1 worm cellular context compared by ENCODE assay signal in the genomic region with DNA sequence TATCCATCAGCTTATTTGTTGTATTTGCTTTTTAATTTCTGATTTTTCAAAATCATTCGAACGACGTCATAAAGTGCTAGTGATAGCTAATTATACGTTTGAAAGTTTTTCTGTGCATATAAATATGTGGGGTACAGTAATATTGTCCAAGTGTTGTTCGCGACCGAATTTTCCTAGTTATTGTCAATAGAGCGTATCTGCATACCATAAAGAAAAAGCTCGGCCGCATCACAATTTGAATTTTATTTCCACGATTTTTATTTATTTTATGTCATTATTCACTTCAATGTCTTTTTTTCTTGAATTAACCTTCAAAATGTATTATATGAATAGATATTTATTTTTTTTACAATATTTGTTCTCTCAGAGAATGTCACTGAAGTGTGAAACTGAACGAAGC.
TF ChIP-seq lines count a peak whose summit lies in the region.

Gene rnh-2 (plus strand): TSS at position 368 of the 400 bp plus-strand sequence.

TF ChIP-seq in whole organism, L1 larva, 84 proteins besides CTCF, POLR2A, EP300 and RAD21 (continued from another document):
- TF ChIP-seq dsc-1 (tag; optimal IDR thresholded peaks at IDR 0.05; lab: Kevin White, UChicago) (no peak), nhr-11 (tag; optimal IDR thresholded peaks at IDR 0.05; lab: Kevin White, UChicago) (no peak), lin-13 (GFP tag; optimal IDR thresholded peaks at IDR 0.05; lab: Kevin White, UChicago) (peak; percentile 56), hlh-17 (GFP tag; optimal IDR thresholded peaks at IDR 0.05; lab: Kevin White, UChicago; ENCODE audit: borderline replicate concordance) (no peak), lin-39 (tag; optimal IDR thresholded peaks at IDR 0.05; lab: Kevin White, UChicago) (no peak), mef-2 (tag; optimal IDR thresholded peaks at IDR 0.05; lab: Kevin White, UChicago) (no peak), snpc-4 (tag; optimal IDR thresholded peaks at IDR 0.05; lab: Kevin White, UChicago) (peak; percentile 52), nhr-19 (GFP tag; conservative IDR thresholded peaks at IDR 0.05; lab: Robert Waterston, UW) (peak; percentile 52), mep-1 (tag; optimal IDR thresholded peaks at IDR 0.05; lab: Kevin White, UChicago) (peak; percentile 86), ceh-82 (tag; optimal IDR thresholded peaks at IDR 0.05; lab: Kevin White, UChicago) (peak; percentile 0 to 76 (median 30)), pqm-1 (tag; optimal IDR thresholded peaks at IDR 0.05; lab: Kevin White, UChicago) (no peak), mdl-1 (tag; optimal IDR thresholded peaks at IDR 0.05; lab: Kevin White, UChicago) (no peak), elt-2 (tag; optimal IDR thresholded peaks at IDR 0.05; lab: Kevin White, UChicago) (peak; percentile 28), ets-5 (GFP tag; IDR thresholded peaks at IDR 0.05; lab: Robert Waterston, UW) (no peak), grh-1 (GFP tag; IDR thresholded peaks at IDR 0.05; lab: Robert Waterston, UW) (no peak), efl-1 (optimal IDR thresholded peaks at IDR 0.05; lab: Kevin White, UChicago) (peak; percentile 67 to 75), efl-1 (GFP tag; optimal IDR thresholded peaks at IDR 0.05 in 1 of 2; lab: Kevin White, UChicago) (peak; percentile 73 to 96), fkh-10 (GFP tag; optimal IDR thresholded peaks at IDR 0.05; lab: Kevin White, UChicago) (no peak), isw-1 (GFP tag; IDR thresholded peaks at IDR 0.05; lab: Robert Waterston, UW) (no peak), swsn-7 (tag; optimal IDR thresholded peaks at IDR 0.05; lab: Kevin White, UChicago) (peak; percentile 51), C04F5.9 (tag; optimal IDR thresholded peaks at IDR 0.05; lab: Kevin White, UChicago) (peak; percentile 48), pag-3 (tag; optimal IDR thresholded peaks at IDR 0.05; lab: Kevin White, UChicago; ENCODE audit: borderline replicate concordance, insufficient read depth) (no peak), fkh-4 (tag; optimal IDR thresholded peaks at IDR 0.05; lab: Kevin White, UChicago; ENCODE audit: borderline replicate concordance) (peak; percentile 8), nhr-28 (tag; optimal IDR thresholded peaks at IDR 0.05; lab: Kevin White, UChicago) (no peak)
